Worm (Caenorhabditis elegans): Measurements from ENCODE around the gene C08H9.18.

DNA sequence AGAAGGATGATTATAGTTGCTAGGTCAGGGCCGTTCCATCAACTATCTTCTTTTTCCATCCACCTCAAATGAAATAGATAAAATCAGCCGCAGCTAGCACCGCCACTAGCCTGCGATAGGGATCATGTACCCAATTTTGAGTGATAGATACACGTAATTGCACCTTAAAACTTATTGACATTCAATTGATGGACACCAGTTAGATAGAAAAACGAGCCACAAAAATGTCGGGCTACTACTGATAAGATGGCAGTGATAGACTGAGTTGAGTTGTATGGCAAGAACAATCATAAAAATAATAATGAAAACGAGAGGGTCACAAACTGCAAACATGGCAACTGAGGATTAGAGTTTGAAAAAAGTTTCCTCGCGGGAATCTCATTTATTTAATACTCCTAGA, 29.8 kb upstream of the C08H9.18 start:
- no peak for TF ChIP-seq zip-2 (tag; optimal IDR thresholded peaks at IDR 0.05)
- no peak for TF ChIP-seq nhr-111 (GFP tag; optimal IDR thresholded peaks at IDR 0.05)
- TF ChIP-seq unc-62 (GFP tag; optimal IDR thresholded peaks at IDR 0.05 in 1 of 2), result no peak
- no peak for TF ChIP-seq unc-62 (tag; optimal IDR thresholded peaks at IDR 0.05)
- TF ChIP-seq nhr-28 (tag; optimal IDR thresholded peaks at IDR 0.05), result peak; percentile 62
- no peak for TF ChIP-seq aha-1 (tag)
- no peak for TF ChIP-seq F10B5.3 (tag; optimal IDR thresholded peaks at IDR 0.05)
- no peak for TF ChIP-seq aly-2 (tag; optimal IDR thresholded peaks at IDR 0.05)
- peak; percentile 72 for TF ChIP-seq pqm-1 (tag; optimal IDR thresholded peaks at IDR 0.05)
- no peak for TF ChIP-seq zfp-2 (tag; optimal IDR thresholded peaks at IDR 0.05)
- TF ChIP-seq spr-1 (tag; optimal IDR thresholded peaks at IDR 0.05), result no peak
- TF ChIP-seq lin-15B (tag; optimal IDR thresholded peaks at IDR 0.05), result no peak
- no peak for TF ChIP-seq ama-1 (optimal IDR thresholded peaks at IDR 0.05)
